Fruit fly (Drosophila melanogaster): Measurements from ENCODE around the gene ATPsynC.

dm6 chr3R:31168968-31169367, 50.5 kb downstream of the ATPsynC start, which contains the start of gene stops:
- TF ChIP-seq CTCF (optimal IDR thresholded peaks at IDR 0.05) (no peak), CG8478 (optimal IDR thresholded peaks at IDR 0.05) (no peak)

All from S2 (cell line).